Fruit fly (Drosophila melanogaster): ENCODE measurements around the gene Nubp2.

Gene Nubp2

dm6 chr3L:20494262-20494601 is 32.1 kb upstream of the Nubp2 start (continued):
- TF ChIP-seq az2 (GFP tag; optimal IDR thresholded peaks at IDR 0.05) (no peak), CG6791 (GFP tag; IDR thresholded peaks at IDR 0.05; ENCODE audit: partially characterized antibody) (no peak), CG15011 (GFP tag; optimal IDR thresholded peaks at IDR 0.05) (no peak), Sin3A (optimal IDR thresholded peaks at IDR 0.05) (no peak)

DNA sequence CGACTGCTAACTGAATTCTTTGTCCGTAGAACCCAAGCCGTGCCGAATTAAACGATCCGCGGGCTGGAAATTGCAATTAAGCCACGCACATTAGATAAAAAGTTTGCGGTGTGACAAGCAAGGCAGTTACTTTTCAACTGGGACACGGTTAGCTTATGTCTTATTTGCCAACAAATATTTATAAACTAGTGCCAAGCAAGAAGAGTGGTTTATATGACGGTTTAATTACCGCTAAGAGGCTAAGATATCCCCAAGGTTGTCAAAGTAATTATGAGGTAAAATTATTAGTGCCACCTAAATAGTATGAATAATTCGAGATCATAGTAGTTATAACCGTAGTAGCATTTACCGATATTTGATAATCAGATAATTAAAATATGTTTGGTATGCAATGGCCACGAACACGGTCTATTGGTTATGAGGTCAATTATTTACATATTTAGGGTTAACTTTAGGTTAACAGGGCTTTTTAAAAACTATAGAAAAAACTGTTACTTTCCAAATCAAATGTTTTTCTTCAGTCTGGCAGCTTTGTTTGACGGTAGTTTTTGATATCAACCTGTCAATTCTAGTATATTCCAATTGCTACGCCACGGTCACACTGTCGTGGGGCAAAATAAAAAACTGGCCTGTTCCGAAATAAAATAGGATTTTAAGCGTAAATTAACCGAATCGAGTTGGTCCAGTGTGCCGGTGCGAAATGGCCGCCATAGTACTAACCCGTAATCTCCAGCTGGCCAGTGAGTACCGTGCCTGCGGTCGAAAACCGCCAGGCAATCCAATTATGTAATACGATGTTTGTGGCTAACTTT is 31.4 kb upstream of the Nubp2 start, which contains the start of gene ZnT77C:
TSS of gene ZnT77C (minus strand) at position 142 of the 812 bp plus-strand sequence.
- peak; percentile 58 for TF ChIP-seq CG1603 (tag; optimal IDR thresholded peaks at IDR 0.05)
- peak; percentile 25 for TF ChIP-seq B-H2 (GFP tag; optimal IDR thresholded peaks at IDR 0.05)
- TF ChIP-seq CG14710 (tag; optimal IDR thresholded peaks at IDR 0.05) = peak; percentile 13
- TF ChIP-seq CG15269 (tag; optimal IDR thresholded peaks at IDR 0.05) = peak; percentile 40
- TF ChIP-seq jing (GFP tag; optimal IDR thresholded peaks at IDR 0.05) = no peak
- TF ChIP-seq CG6683 (GFP tag; optimal IDR thresholded peaks at IDR 0.05) = no peak
- TF ChIP-seq CG3995 (GFP tag; optimal IDR thresholded peaks at IDR 0.05) = peak; percentile 93
- TF ChIP-seq h (optimal IDR thresholded peaks at IDR 0.05) = no peak
- no peak for TF ChIP-seq Dek (tag; optimal IDR thresholded peaks at IDR 0.05)
- no peak for TF ChIP-seq CTCF (GFP tag; optimal IDR thresholded peaks at IDR 0.05)
- 0 out of 3 replicates have a peak, but pooled peaks have one; percentile 31 for TF ChIP-seq CG17361 (GFP tag; IDR thresholded peaks at IDR 0.05)
- no peak for TF ChIP-seq aop (GFP tag; IDR thresholded peaks at IDR 0.05)
- peak; percentile 9 for TF ChIP-seq nmo (GFP tag; optimal IDR thresholded peaks at IDR 0.05)
- TF ChIP-seq fd3F (GFP tag; optimal IDR thresholded peaks at IDR 0.05) = peak; percentile 24
- peak; percentile 33 for TF ChIP-seq CG10267 (tag; optimal IDR thresholded peaks at IDR 0.05)
- no peak for TF ChIP-seq CG6175 (GFP tag; IDR thresholded peaks at IDR 0.05)
- peak; percentile 72 for TF ChIP-seq CG33213 (GFP tag; optimal IDR thresholded peaks at IDR 0.05)
- TF ChIP-seq CG34422 (GFP tag; IDR thresholded peaks at IDR 0.05) = 0 out of 3 replicates have a peak, but pooled peaks have one; percentile 14
- peak; percentile 3 for TF ChIP-seq CG15514 (GFP tag; optimal IDR thresholded peaks at IDR 0.05)
- peak; percentile 54 for TF ChIP-seq Dp (GFP tag; optimal IDR thresholded peaks at IDR 0.05)
- TF ChIP-seq Spps (tag; optimal IDR thresholded peaks at IDR 0.05) = no peak
- TF ChIP-seq stwl (tag; optimal IDR thresholded peaks at IDR 0.05) = peak; percentile 77
- TF ChIP-seq Sin3A (optimal IDR thresholded peaks at IDR 0.05) = peak; percentile 31
- TF ChIP-seq knrl (GFP tag; IDR thresholded peaks at IDR 0.05; ENCODE audit: partially characterized antibody) = no peak
- TF ChIP-seq B-H1 (GFP tag; IDR thresholded peaks at IDR 0.05) = no peak
- TF ChIP-seq CG13894 (tag; optimal IDR thresholded peaks at IDR 0.05) = peak; percentile 47
- TF ChIP-seq Abd-B (GFP tag; optimal IDR thresholded peaks at IDR 0.05) = peak; percentile 2
- no peak for TF ChIP-seq CG13424 (tag; optimal IDR thresholded peaks at IDR 0.05)
- TF ChIP-seq amos (GFP tag; IDR thresholded peaks at IDR 0.05; ENCODE audit: partially characterized antibody) = peak; percentile 25; the same call in 1 of the 2 replicates
- TF ChIP-seq CG17186 (GFP tag; optimal IDR thresholded peaks at IDR 0.05) = no peak
- no peak for TF ChIP-seq CG3065 (GFP tag; optimal IDR thresholded peaks at IDR 0.05)
- no peak for TF ChIP-seq Gug (GFP tag; IDR thresholded peaks at IDR 0.05)
- TF ChIP-seq Pdp1 (GFP tag; optimal IDR thresholded peaks at IDR 0.05) = peak in 1 of 2 experiments; percentile 97
- TF ChIP-seq hth (optimal IDR thresholded peaks at IDR 0.05) = no peak
- peak; percentile 4 for TF ChIP-seq CG30020 (tag; optimal IDR thresholded peaks at IDR 0.05)
- TF ChIP-seq CG4617 (GFP tag; optimal IDR thresholded peaks at IDR 0.05; ENCODE audit: borderline replicate concordance) = peak; percentile 68
- peak; percentile 80 for TF ChIP-seq pzg (GFP tag; optimal IDR thresholded peaks at IDR 0.05)
- peak; percentile 32 for TF ChIP-seq YL-1 (GFP tag; optimal IDR thresholded peaks at IDR 0.05)
- no peak for TF ChIP-seq Jarid2 (GFP tag; optimal IDR thresholded peaks at IDR 0.05)
- TF ChIP-seq ERR (GFP tag; optimal IDR thresholded peaks at IDR 0.05) = no peak
- no peak for TF ChIP-seq Side (GFP tag; optimal IDR thresholded peaks at IDR 0.05)
- TF ChIP-seq nom (GFP tag; optimal IDR thresholded peaks at IDR 0.05) = no peak
- TF ChIP-seq caup (GFP tag; optimal IDR thresholded peaks at IDR 0.05; ENCODE audit: severe bottlenecking) = no peak
- peak; percentile 79 for TF ChIP-seq MESR4 (GFP tag; optimal IDR thresholded peaks at IDR 0.05)

Measured in whole organism, embryonic.